Worm (Caenorhabditis elegans): Measurements from ENCODE around the gene srz-47.

DNA sequence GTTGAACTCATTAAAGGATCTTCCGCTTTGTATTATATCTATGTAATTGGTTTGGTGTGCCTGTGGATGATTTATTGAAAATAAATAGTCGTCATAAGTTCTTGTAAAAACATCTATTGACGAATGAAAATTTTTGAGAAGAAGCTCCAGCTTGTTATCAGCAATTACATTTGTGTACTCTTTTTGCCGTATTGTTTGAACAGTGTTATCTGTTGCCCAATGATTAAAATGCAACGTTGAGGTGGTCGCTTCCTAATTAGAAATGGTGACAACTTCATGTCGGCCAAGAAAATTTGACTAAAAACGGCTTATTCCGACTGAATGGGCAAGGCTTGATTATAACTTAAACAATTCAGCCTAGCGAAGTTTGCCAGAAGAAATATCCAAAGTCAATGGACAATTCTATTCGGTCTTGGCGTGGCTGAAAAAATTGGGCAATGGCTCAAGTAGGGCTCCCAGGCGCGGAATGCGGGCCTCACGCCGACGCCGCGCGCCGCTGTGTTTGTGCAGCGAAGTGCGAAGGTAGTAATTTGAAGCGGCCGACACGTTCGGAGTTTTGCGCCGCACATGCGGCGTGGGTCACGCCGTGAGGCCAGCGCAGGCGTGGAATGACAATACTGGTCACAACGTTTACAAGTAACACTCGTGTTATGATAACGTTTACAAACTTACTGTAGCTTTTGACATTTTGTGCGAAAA is 48.6 kb upstream of the srz-47 start:
- no peak for TF ChIP-seq elt-1 (tag; optimal IDR thresholded peaks at IDR 0.05)
- no peak for TF ChIP-seq nhr-76 (tag; optimal IDR thresholded peaks at IDR 0.05)
- no peak for TF ChIP-seq unc-62 (GFP tag; optimal IDR thresholded peaks at IDR 0.05)
- no peak for TF ChIP-seq nhr-77 (tag; optimal IDR thresholded peaks at IDR 0.05)
